Worm (Caenorhabditis elegans): ENCODE data around the gene nhr-41.

- TF ChIP-seq ceh-82 (tag; optimal IDR thresholded peaks at IDR 0.05): no peak
- TF ChIP-seq nhr-28 (tag; optimal IDR thresholded peaks at IDR 0.05): no peak
- TF ChIP-seq sup-37 (GFP tag; optimal IDR thresholded peaks at IDR 0.05): no peak
- no peak for TF ChIP-seq ama-1 (optimal IDR thresholded peaks at IDR 0.05)
- TF ChIP-seq nhr-12 (tag; optimal IDR thresholded peaks at IDR 0.05): no peak
- no peak for TF ChIP-seq aly-2 (tag; optimal IDR thresholded peaks at IDR 0.05)
- TF ChIP-seq fos-1 (tag; optimal IDR thresholded peaks at IDR 0.05): no peak
Observed at ce11 chrIV:1403960-1404359, 17.9 kb downstream of the nhr-41 start.

All from whole organism, L1 larva.